Worm (Caenorhabditis elegans): ENCODE data around the gene let-23.

ce11 chrII:9169450-9169960 is 27.8 kb upstream of the let-23 start, which contains the start of gene dpl-1:
- TF ChIP-seq unc-39 (tag; optimal IDR thresholded peaks at IDR 0.05) (no peak), zip-11 (GFP tag; IDR thresholded peaks at IDR 0.05) (no peak), mep-1 (tag; optimal IDR thresholded peaks at IDR 0.05) (no peak), nhr-237 (tag; optimal IDR thresholded peaks at IDR 0.05) (no peak), dpl-1 (GFP tag; optimal IDR thresholded peaks at IDR 0.05) (no peak), sdz-12 (GFP tag; optimal IDR thresholded peaks at IDR 0.05) (no peak), nhr-76 (tag; optimal IDR thresholded peaks at IDR 0.05) (no peak), tra-1 (GFP tag; IDR thresholded peaks at IDR 0.05) (no peak), snpc-4 (tag; optimal IDR thresholded peaks at IDR 0.05) (no peak)
